ENCODE assay signal across 4 worm cellular contexts in genomic region chrX:2852388-2852908, ce11.
TF ChIP-seq lines count a peak whose summit lies in the region.

Gene kin-29, minus strand, starts transcription at chrX:2852438.

TF ChIP-seq in whole organism, L2 larva, 48 proteins besides CTCF, POLR2A, EP300 and RAD21 (continues in another document):
- no peak for TF ChIP-seq nhr-11 (tag; optimal IDR thresholded peaks at IDR 0.05; lab: Kevin White, UChicago)
- peak; percentile 56 to 75 for TF ChIP-seq lsy-2 (tag; optimal IDR thresholded peaks at IDR 0.05; lab: Kevin White, UChicago)
- peak; percentile 70 for TF ChIP-seq nhr-25 (tag; optimal IDR thresholded peaks at IDR 0.05; lab: Kevin White, UChicago)
- TF ChIP-seq lin-13 (GFP tag; optimal IDR thresholded peaks at IDR 0.05; lab: Kevin White, UChicago), result peak; percentile 81
- TF ChIP-seq Y55F3AM.14 (GFP tag; optimal IDR thresholded peaks at IDR 0.05; lab: Kevin White, UChicago), result peak; percentile 88
- TF ChIP-seq ZK546.5 (tag; optimal IDR thresholded peaks at IDR 0.05; lab: Kevin White, UChicago), result no peak
- peak; percentile 82 for TF ChIP-seq fos-1 (tag; optimal IDR thresholded peaks at IDR 0.05; lab: Kevin White, UChicago)
- TF ChIP-seq peb-1 (tag; optimal IDR thresholded peaks at IDR 0.05; lab: Kevin White, UChicago), result no peak
- TF ChIP-seq ceh-16 (tag; optimal IDR thresholded peaks at IDR 0.05; lab: Kevin White, UChicago), result peak; percentile 28
- peak; percentile 97 for TF ChIP-seq F13H6.1 (tag; optimal IDR thresholded peaks at IDR 0.05; lab: Kevin White, UChicago)
- TF ChIP-seq sma-3 (GFP tag; optimal IDR thresholded peaks at IDR 0.05; lab: Kevin White, UChicago), result peak; percentile 83
- no peak for TF ChIP-seq elt-3 (tag; optimal IDR thresholded peaks at IDR 0.05; lab: Kevin White, UChicago)
- TF ChIP-seq ztf-4 (tag; optimal IDR thresholded peaks at IDR 0.05; lab: Kevin White, UChicago), result peak; percentile 26
- TF ChIP-seq crh-2 (tag; optimal IDR thresholded peaks at IDR 0.05; lab: Kevin White, UChicago), result peak; percentile 75
- TF ChIP-seq R02D3.7 (tag; optimal IDR thresholded peaks at IDR 0.05; lab: Kevin White, UChicago), result no peak
- no peak for TF ChIP-seq unc-62 (GFP tag; optimal IDR thresholded peaks at IDR 0.05; lab: Kevin White, UChicago)
- no peak for TF ChIP-seq aly-2 (tag; optimal IDR thresholded peaks at IDR 0.05; lab: Kevin White, UChicago)
- TF ChIP-seq ztf-1 (GFP tag; conservative IDR thresholded peaks at IDR 0.05; lab: Robert Waterston, UW), result 0 out of 2 replicates have a peak, but pooled peaks have one; percentile 26
- peak; percentile 83 for TF ChIP-seq C34F6.9 (tag; optimal IDR thresholded peaks at IDR 0.05; lab: Kevin White, UChicago)
- no peak for TF ChIP-seq nhr-12 (tag; optimal IDR thresholded peaks at IDR 0.05; lab: Kevin White, UChicago)
- peak; percentile 65 for TF ChIP-seq nhr-6 (tag; optimal IDR thresholded peaks at IDR 0.05; lab: Kevin White, UChicago)
- TF ChIP-seq lin-39 (tag; optimal IDR thresholded peaks at IDR 0.05; lab: Kevin White, UChicago), result no peak
- TF ChIP-seq dmd-4 (tag; optimal IDR thresholded peaks at IDR 0.05; lab: Kevin White, UChicago), result no peak

TF ChIP-seq in whole organism, L4 larva, 104 proteins besides CTCF, POLR2A, EP300 and RAD21 (continues in another document):
- TF ChIP-seq mxl-3 (GFP tag; optimal IDR thresholded peaks at IDR 0.05; lab: Kevin White, UChicago) (peak; percentile 85), nhr-42 (GFP tag; IDR thresholded peaks at IDR 0.05; lab: Robert Waterston, UW) (no peak), F49E8.2 (tag; optimal IDR thresholded peaks at IDR 0.05; lab: Kevin White, UChicago; ENCODE audit: borderline replicate concordance) (no peak), set-16 (GFP tag; IDR thresholded peaks at IDR 0.05; lab: Robert Waterston, UW) (peak; percentile 92), ceh-62 (tag; optimal IDR thresholded peaks at IDR 0.05; lab: Kevin White, UChicago) (no peak), egl-43 (GFP tag; IDR thresholded peaks at IDR 0.05; lab: Robert Waterston, UW) (peak; percentile 82), lin-1 (GFP tag; IDR thresholded peaks at IDR 0.05; lab: Robert Waterston, UW) (peak; percentile 37; the same call in 1 of the 2 replicates), mxl-2 (GFP tag; conservative IDR thresholded peaks at IDR 0.05; lab: Robert Waterston, UW) (no peak), snpc-1.2 (GFP tag; IDR thresholded peaks at IDR 0.05; lab: Robert Waterston, UW) (0 out of 2 replicates have a peak, but pooled peaks have one; percentile 18), nhr-102 (tag; optimal IDR thresholded peaks at IDR 0.05; lab: Kevin White, UChicago) (peak; percentile 64), T26A8.4 (GFP tag; IDR thresholded peaks at IDR 0.05; lab: Robert Waterston, UW) (peak; percentile 82), fos-1 (tag; optimal IDR thresholded peaks at IDR 0.05; lab: Kevin White, UChicago) (no peak), lim-7 (GFP tag; IDR thresholded peaks at IDR 0.05; lab: Robert Waterston, UW) (no peak), nhr-11 (tag; optimal IDR thresholded peaks at IDR 0.05; lab: Kevin White, UChicago) (peak; percentile 77), hmg-1.1 (GFP tag; IDR thresholded peaks at IDR 0.05; lab: Robert Waterston, UW) (peak; percentile 95), nhr-77 (tag; optimal IDR thresholded peaks at IDR 0.05; lab: Kevin White, UChicago) (peak; percentile 67), vab-7 (GFP tag; IDR thresholded peaks at IDR 0.05; lab: Robert Waterston, UW) (peak; percentile 54; the same call in 1 of the 2 replicates), hlh-11 (tag; optimal IDR thresholded peaks at IDR 0.05; lab: Kevin White, UChicago) (peak; percentile 95), daf-19 (GFP tag; conservative IDR thresholded peaks at IDR 0.05; lab: Robert Waterston, UW) (no peak), php-3 (GFP tag; IDR thresholded peaks at IDR 0.05; lab: Robert Waterston, UW) (peak; percentile 61), ztf-7 (tag; optimal IDR thresholded peaks at IDR 0.05; lab: Kevin White, UChicago) (peak; percentile 31), tag-97 (GFP tag; IDR thresholded peaks at IDR 0.05; lab: Robert Waterston, UW) (no peak), dve-1 (tag; optimal IDR thresholded peaks at IDR 0.05; lab: Kevin White, UChicago; ENCODE audit: insufficient read depth) (peak; percentile 93)

TF ChIP-seq in whole organism, late embryonic, 69 proteins besides CTCF, POLR2A, EP300 and RAD21 (continues in another document):
- TF ChIP-seq ceh-45 (GFP tag; IDR thresholded peaks at IDR 0.05; lab: Robert Waterston, UW), result no peak
- TF ChIP-seq ceh-34 (tag; optimal IDR thresholded peaks at IDR 0.05; lab: Kevin White, UChicago), result peak; percentile 96
- no peak for TF ChIP-seq ceh-9 (tag; optimal IDR thresholded peaks at IDR 0.05; lab: Kevin White, UChicago)
- TF ChIP-seq hlh-8 (tag; optimal IDR thresholded peaks at IDR 0.05; lab: Kevin White, UChicago), result peak; percentile 76
- no peak for TF ChIP-seq K02D7.2 (tag; optimal IDR thresholded peaks at IDR 0.05; lab: Kevin White, UChicago)
- TF ChIP-seq pros-1 (tag; optimal IDR thresholded peaks at IDR 0.05; lab: Kevin White, UChicago), result peak; percentile 85
- peak; percentile 3 for TF ChIP-seq npax-4 (tag; optimal IDR thresholded peaks at IDR 0.05; lab: Kevin White, UChicago)
- TF ChIP-seq unc-55 (GFP tag; optimal IDR thresholded peaks at IDR 0.05; lab: Kevin White, UChicago), result peak; percentile 86
- TF ChIP-seq fkh-6 (tag; optimal IDR thresholded peaks at IDR 0.05; lab: Kevin White, UChicago), result no peak
- TF ChIP-seq lim-6 (tag; optimal IDR thresholded peaks at IDR 0.05; lab: Kevin White, UChicago), result peak; percentile 45
- TF ChIP-seq ceh-24 (tag; optimal IDR thresholded peaks at IDR 0.05; lab: Kevin White, UChicago), result no peak
- peak; percentile 62 for TF ChIP-seq pat-9 (tag; optimal IDR thresholded peaks at IDR 0.05; lab: Kevin White, UChicago)
- TF ChIP-seq tbx-7 (tag; optimal IDR thresholded peaks at IDR 0.05; lab: Kevin White, UChicago), result no peak
- peak; percentile 46 for TF ChIP-seq hlh-30 (tag; optimal IDR thresholded peaks at IDR 0.05; lab: Kevin White, UChicago; ENCODE audit: insufficient read depth)
- TF ChIP-seq pax-1 (tag; optimal IDR thresholded peaks at IDR 0.05; lab: Kevin White, UChicago), result no peak
- TF ChIP-seq ceh-22 (tag; optimal IDR thresholded peaks at IDR 0.05; lab: Kevin White, UChicago), result no peak
- peak; percentile 69 for TF ChIP-seq pag-3 (tag; optimal IDR thresholded peaks at IDR 0.05; lab: Kevin White, UChicago; ENCODE audit: borderline replicate concordance)
- TF ChIP-seq dve-1 (tag; optimal IDR thresholded peaks at IDR 0.05; lab: Kevin White, UChicago), result peak; percentile 68
- no peak for TF ChIP-seq hlh-15 (tag; optimal IDR thresholded peaks at IDR 0.05; lab: Kevin White, UChicago)
- no peak for TF ChIP-seq ama-1 (optimal IDR thresholded peaks at IDR 0.05; lab: Kevin White, UChicago)
- TF ChIP-seq fkh-10 (GFP tag; optimal IDR thresholded peaks at IDR 0.05; lab: Kevin White, UChicago), result peak; percentile 60
- no peak for TF ChIP-seq gmeb-2 (tag; optimal IDR thresholded peaks at IDR 0.05; lab: Kevin White, UChicago)
- TF ChIP-seq F13H6.1 (tag; optimal IDR thresholded peaks at IDR 0.05; lab: Kevin White, UChicago), result peak; percentile 81
- peak; percentile 94 for TF ChIP-seq ceh-14 (tag; optimal IDR thresholded peaks at IDR 0.05; lab: Kevin White, UChicago)
- TF ChIP-seq elt-4 (tag; optimal IDR thresholded peaks at IDR 0.05; lab: Kevin White, UChicago), result no peak
- peak; percentile 78 for TF ChIP-seq unc-42 (tag; optimal IDR thresholded peaks at IDR 0.05; lab: Kevin White, UChicago)

TF ChIP-seq in whole organism, mixed stage, embryonic, 35 proteins besides CTCF, POLR2A, EP300 and RAD21 (continues in another document):
- TF ChIP-seq M03D4.4 (tag; optimal IDR thresholded peaks at IDR 0.05; lab: Kevin White, UChicago), result peak; percentile 77
- TF ChIP-seq sptf-1 (tag; optimal IDR thresholded peaks at IDR 0.05; lab: Kevin White, UChicago), result peak; percentile 76
- peak; percentile 92 for TF ChIP-seq unc-120 (tag; optimal IDR thresholded peaks at IDR 0.05; lab: Kevin White, UChicago; ENCODE audit: poor library complexity, severe bottlenecking)
- peak; percentile 2 for TF ChIP-seq ztf-11 (tag; optimal IDR thresholded peaks at IDR 0.05; lab: Kevin White, UChicago)
- peak; percentile 29 for TF ChIP-seq bed-3 (GFP tag; optimal IDR thresholded peaks at IDR 0.05; lab: Kevin White, UChicago)
- peak; percentile 90 for TF ChIP-seq mls-2 (tag; optimal IDR thresholded peaks at IDR 0.05; lab: Kevin White, UChicago)
- no peak for TF ChIP-seq snpc-4 (tag; optimal IDR thresholded peaks at IDR 0.05; lab: Kevin White, UChicago)
- no peak for TF ChIP-seq nhr-28 (tag; optimal IDR thresholded peaks at IDR 0.05; lab: Kevin White, UChicago)
- TF ChIP-seq cnd-1 (tag; optimal IDR thresholded peaks at IDR 0.05; lab: Kevin White, UChicago), result peak; percentile 34
- peak; percentile 72 for TF ChIP-seq unc-62 (GFP tag; optimal IDR thresholded peaks at IDR 0.05; lab: Kevin White, UChicago)
- TF ChIP-seq sem-2 (GFP tag; optimal IDR thresholded peaks at IDR 0.05; lab: Kevin White, UChicago), result no peak
- TF ChIP-seq ham-2 (GFP tag; optimal IDR thresholded peaks at IDR 0.05; lab: Kevin White, UChicago), result peak; percentile 77
- TF ChIP-seq mep-1 (tag; optimal IDR thresholded peaks at IDR 0.05; lab: Kevin White, UChicago), result peak; percentile 70
- peak; percentile 61 for TF ChIP-seq lin-13 (tag; optimal IDR thresholded peaks at IDR 0.05; lab: Kevin White, UChicago)
- TF ChIP-seq lsy-2 (tag; optimal IDR thresholded peaks at IDR 0.05; lab: Kevin White, UChicago), result peak; percentile 42
- TF ChIP-seq elt-1 (tag; optimal IDR thresholded peaks at IDR 0.05; lab: Kevin White, UChicago; ENCODE audit: borderline replicate concordance, insufficient read depth), result no peak
- TF ChIP-seq lin-32 (GFP tag; optimal IDR thresholded peaks at IDR 0.05; lab: Kevin White, UChicago), result no peak
- no peak for TF ChIP-seq mab-5 (tag; optimal IDR thresholded peaks at IDR 0.05; lab: Kevin White, UChicago)
- TF ChIP-seq nhr-2 (tag; optimal IDR thresholded peaks at IDR 0.05; lab: Kevin White, UChicago), result no peak
- TF ChIP-seq pha-4 (tag; optimal IDR thresholded peaks at IDR 0.05; lab: Kevin White, UChicago), result peak; percentile 48
- peak; percentile 38 for TF ChIP-seq ceh-43 (GFP tag; optimal IDR thresholded peaks at IDR 0.05; lab: Kevin White, UChicago)
- TF ChIP-seq nhr-237 (tag; optimal IDR thresholded peaks at IDR 0.05; lab: Kevin White, UChicago), result peak; percentile 69
- peak; percentile 61 for TF ChIP-seq ces-1 (GFP tag; optimal IDR thresholded peaks at IDR 0.05; lab: Kevin White, UChicago)
- TF ChIP-seq flh-1 (GFP tag; optimal IDR thresholded peaks at IDR 0.05; lab: Kevin White, UChicago), result peak; percentile 37
- TF ChIP-seq nhr-12 (tag; optimal IDR thresholded peaks at IDR 0.05; lab: Kevin White, UChicago), result no peak
- peak; percentile 34 for TF ChIP-seq ceh-83 (GFP tag; optimal IDR thresholded peaks at IDR 0.05; lab: Kevin White, UChicago)
- peak; percentile 77 for TF ChIP-seq drap-1 (GFP tag; optimal IDR thresholded peaks at IDR 0.05; lab: Kevin White, UChicago)
- no peak for TF ChIP-seq unc-39 (tag; optimal IDR thresholded peaks at IDR 0.05; lab: Kevin White, UChicago)
- peak; percentile 65 for TF ChIP-seq blmp-1 (tag; optimal IDR thresholded peaks at IDR 0.05; lab: Kevin White, UChicago)
- no peak for TF ChIP-seq elt-3 (tag; optimal IDR thresholded peaks at IDR 0.05; lab: Kevin White, UChicago)
